Worm (Caenorhabditis elegans) whole organism, mixed stage, embryonic: ENCODE results near the gene F28F9.2.

ENCODE experiments used
- ces-1 ChIP-seq: fragments of 150-350 bp; optimal IDR thresholded peaks from 2 replicates; lab custom pipeline; 2014; ENCODE audit warnings: missing biosample characterization, missing genetic modification reagents, missing genetic modification characterization
- drap-1 ChIP-seq: fragments of 200-800 bp; sonication (Bioruptor generic); optimal IDR thresholded peaks from 3 replicates; lab custom pipeline; 2018; ENCODE audit warnings: mild to moderate bottlenecking, missing genetic modification characterization, missing compliant biosample characterization
- elt-3 ChIP-seq: fragments of 150-350 bp; optimal IDR thresholded peaks from 2 replicates; lab custom pipeline; 2014; ENCODE audit warnings: missing biosample characterization, missing genetic modification characterization
- nhr-12 ChIP-seq: fragments of 150-350 bp; optimal IDR thresholded peaks from 2 replicates; lab custom pipeline; 2014; ENCODE audit warnings: missing biosample characterization, missing genetic modification characterization
- nhr-237 ChIP-seq: fragments of 150-350 bp; optimal IDR thresholded peaks from 2 replicates; lab custom pipeline; 2014; ENCODE audit warnings: missing biosample characterization, missing genetic modification characterization
- pha-4 ChIP-seq: fragments of 150-350 bp; optimal IDR thresholded peaks from 2 replicates; lab custom pipeline; 2018; ENCODE audit warnings: missing biosample characterization, missing genetic modification reagents, missing genetic modification characterization
- unc-62 ChIP-seq: fragments of 150-350 bp; optimal IDR thresholded peaks from 2 replicates; lab custom pipeline; 2014; ENCODE audit warnings: missing biosample characterization, missing genetic modification reagents, missing genetic modification characterization

DNA sequence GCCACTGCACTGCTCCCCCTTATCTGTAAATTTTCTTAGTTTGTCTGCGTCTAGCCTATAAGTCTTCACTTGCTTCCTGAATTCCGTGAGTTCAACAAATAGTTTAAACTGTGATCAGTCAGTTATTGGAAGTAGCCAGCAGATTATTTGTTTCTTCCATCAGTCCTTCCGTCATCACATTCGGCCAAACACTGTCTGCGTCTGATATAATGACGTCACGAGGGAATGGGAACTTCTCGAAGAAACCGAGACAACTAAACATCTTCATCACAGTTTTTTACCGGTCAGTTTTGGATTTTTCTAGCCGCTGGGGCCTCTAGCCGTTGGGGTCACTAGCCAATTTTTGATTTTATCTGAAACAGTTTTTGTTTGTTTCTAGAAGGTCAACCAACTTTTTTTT, 26.5 kb downstream of the F28F9.2 start:
- no peak for TF ChIP-seq nhr-12
- no peak for TF ChIP-seq unc-62 (GFP tag; lab: Kevin White, UChicago)
- TF ChIP-seq elt-3 (tag; lab: Kevin White, UChicago): no peak
- no peak for TF ChIP-seq drap-1 (GFP tag; lab: Kevin White, UChicago)
- TF ChIP-seq pha-4 (tag; lab: Kevin White, UChicago): no peak
- no peak for TF ChIP-seq nhr-237 (tag; lab: Kevin White, UChicago)
- TF ChIP-seq ces-1 (GFP tag; lab: Kevin White, UChicago): no peak
